Worm (Caenorhabditis elegans): ENCODE measurements around the gene C16C8.4.

- TF ChIP-seq tab-1 (GFP tag; IDR thresholded peaks at IDR 0.05) = no peak
- no peak for TF ChIP-seq klf-2 (GFP tag; conservative IDR thresholded peaks at IDR 0.05)
- no peak for TF ChIP-seq ref-1 (GFP tag; conservative IDR thresholded peaks at IDR 0.05)
- TF ChIP-seq ztf-23 (GFP tag; IDR thresholded peaks at IDR 0.05) = no peak
- no peak for TF ChIP-seq med-1 (GFP tag; optimal IDR thresholded peaks at IDR 0.05; ENCODE audit: insufficient read depth)
- no peak for TF ChIP-seq T22C8.4 (GFP tag; IDR thresholded peaks at IDR 0.05)
- no peak for TF ChIP-seq flt-1 (GFP tag; IDR thresholded peaks at IDR 0.05)
These were observed 27.4 kb upstream of the C16C8.4 start, which contains the start of gene Y49F6B.13 for ce11 chrII:3471603-3472002.
